Worm (Caenorhabditis elegans) whole organism, mixed stage, embryonic: ENCODE measurements around the gene C23H4.8.
A peak's percentile ranks its signal among the peaks of the same experiment; 100 is the strongest.

Experiments used
- M03D4.4 ChIP-seq: sonication (generic microtip); optimal IDR thresholded peaks from 2 replicates; lab custom pipeline; 2017; ENCODE audit warnings: mild to moderate bottlenecking, missing genetic modification characterization, missing compliant biosample characterization
- bed-3 ChIP-seq: fragments of 200-800 bp; sonication (Bioruptor generic); optimal IDR thresholded peaks from 3 replicates; lab custom pipeline; 2018; ENCODE audit warnings: mild to moderate bottlenecking, missing genetic modification characterization, moderate library complexity, missing compliant biosample characterization
- ceh-39 ChIP-seq: fragments of 150-350 bp; optimal IDR thresholded peaks from 2 replicates; lab custom pipeline; 2014; ENCODE audit warnings: missing biosample characterization, missing genetic modification characterization
- ceh-43 ChIP-seq: fragments of 200-800 bp; sonication (Bioruptor generic); optimal IDR thresholded peaks from 2 replicates; lab custom pipeline; 2018; ENCODE audit warnings: mild to moderate bottlenecking, missing genetic modification characterization, moderate library complexity, missing compliant biosample characterization
- ceh-83 ChIP-seq: fragments of 200-800 bp; sonication (Bioruptor generic); optimal IDR thresholded peaks from 2 replicates; lab custom pipeline; 2018; ENCODE audit warnings: mild to moderate bottlenecking, missing genetic modification characterization, missing compliant biosample characterization
- ces-1 ChIP-seq: fragments of 150-350 bp; optimal IDR thresholded peaks from 2 replicates; lab custom pipeline; 2014; ENCODE audit warnings: missing biosample characterization, missing genetic modification reagents, missing genetic modification characterization
- cnd-1 ChIP-seq: fragments of 200-800 bp; sonication (Bioruptor generic); optimal IDR thresholded peaks from 2 replicates; lab custom pipeline; 2018; ENCODE audit warnings: mild to moderate bottlenecking, missing genetic modification characterization, missing compliant biosample characterization
- drap-1 ChIP-seq: fragments of 200-800 bp; sonication (Bioruptor generic); optimal IDR thresholded peaks from 3 replicates; lab custom pipeline; 2018; ENCODE audit warnings: mild to moderate bottlenecking, missing genetic modification characterization, missing compliant biosample characterization
- elt-1 ChIP-seq: sonication (generic microtip); optimal IDR thresholded peaks from 2 replicates; lab custom pipeline; 2017; ENCODE audit warnings: missing genetic modification characterization, mild to moderate bottlenecking, missing compliant biosample characterization, antibody characterized with exemption, moderate library complexity, borderline replicate concordance; ENCODE audit not compliant: insufficient read depth
- elt-3 ChIP-seq: fragments of 150-350 bp; optimal IDR thresholded peaks from 2 replicates; lab custom pipeline; 2014; ENCODE audit warnings: missing biosample characterization, missing genetic modification characterization
- flh-1 ChIP-seq: fragments of 200-800 bp; sonication (Bioruptor generic); optimal IDR thresholded peaks from 2 replicates; lab custom pipeline; 2018; ENCODE audit warnings: mild to moderate bottlenecking, missing genetic modification characterization, moderate library complexity, missing compliant biosample characterization
- ham-2 ChIP-seq: fragments of 200-800 bp; sonication (Bioruptor generic); optimal IDR thresholded peaks from 2 replicates; lab custom pipeline; 2018; ENCODE audit warnings: mild to moderate bottlenecking, missing genetic modification characterization, missing compliant biosample characterization
- hlh-1 ChIP-seq: fragments of 150-350 bp; optimal IDR thresholded peaks from 2 replicates; lab custom pipeline; 2014; ENCODE audit warnings: missing biosample characterization, missing genetic modification reagents, missing genetic modification characterization
- lin-13 ChIP-seq: fragments of 150-350 bp; optimal IDR thresholded peaks from 2 replicates; lab custom pipeline; 2014; ENCODE audit warnings: missing biosample characterization, missing genetic modification characterization
- lin-32 ChIP-seq: fragments of 200-800 bp; sonication (Bioruptor generic); optimal IDR thresholded peaks from 2 replicates; lab custom pipeline; 2018; ENCODE audit warnings: mild to moderate bottlenecking, missing genetic modification characterization, missing compliant biosample characterization
- lsy-2 ChIP-seq: fragments of 150-350 bp; optimal IDR thresholded peaks from 2 replicates; lab custom pipeline; 2014; ENCODE audit warnings: missing biosample characterization, missing genetic modification characterization
- mab-5 ChIP-seq: fragments of 150-350 bp; optimal IDR thresholded peaks from 2 replicates; lab custom pipeline; 2014; ENCODE audit warnings: missing biosample characterization, missing genetic modification characterization
- mep-1 ChIP-seq: fragments of 150-350 bp; optimal IDR thresholded peaks from 2 replicates; lab custom pipeline; 2017; ENCODE audit warnings: missing biosample characterization, missing genetic modification reagents, missing genetic modification characterization, inconsistent platforms
- mls-2 ChIP-seq: sonication (generic microtip); optimal IDR thresholded peaks from 2 replicates; lab custom pipeline; 2016; ENCODE audit warnings: mild to moderate bottlenecking, missing genetic modification characterization, moderate library complexity, missing compliant biosample characterization
- nhr-12 ChIP-seq: fragments of 150-350 bp; optimal IDR thresholded peaks from 2 replicates; lab custom pipeline; 2014; ENCODE audit warnings: missing biosample characterization, missing genetic modification characterization
- nhr-2 ChIP-seq: fragments of 150-350 bp; optimal IDR thresholded peaks from 2 replicates; lab custom pipeline; 2014; ENCODE audit warnings: missing biosample characterization, missing genetic modification characterization
- nhr-237 ChIP-seq: fragments of 150-350 bp; optimal IDR thresholded peaks from 2 replicates; lab custom pipeline; 2014; ENCODE audit warnings: missing biosample characterization, missing genetic modification characterization
- nhr-28 ChIP-seq: fragments of 150-350 bp; optimal IDR thresholded peaks from 2 replicates; lab custom pipeline; 2014; ENCODE audit warnings: missing biosample characterization, missing genetic modification characterization
- nhr-76 ChIP-seq: sonication (generic microtip); optimal IDR thresholded peaks from 2 replicates; lab custom pipeline; 2017; ENCODE audit warnings: missing biosample characterization, missing genetic modification characterization
- pha-4 ChIP-seq: fragments of 150-350 bp; optimal IDR thresholded peaks from 2 replicates; lab custom pipeline; 2018; ENCODE audit warnings: missing biosample characterization, missing genetic modification reagents, missing genetic modification characterization
- sem-2 ChIP-seq: fragments of 200-800 bp; sonication (Bioruptor generic); optimal IDR thresholded peaks from 2 replicates; lab custom pipeline; 2018; ENCODE audit warnings: mild to moderate bottlenecking, missing genetic modification characterization, missing compliant biosample characterization
- snpc-4 ChIP-seq: fragments of 150-350 bp; optimal IDR thresholded peaks from 2 replicates; lab custom pipeline; 2014; ENCODE audit warnings: missing biosample characterization, missing genetic modification characterization
- sptf-1 ChIP-seq: sonication (generic microtip); optimal IDR thresholded peaks from 2 replicates; lab custom pipeline; 2017; ENCODE audit warnings: mild to moderate bottlenecking, missing genetic modification characterization, moderate library complexity, missing compliant biosample characterization
- tbx-8 ChIP-seq: fragments of 200-800 bp; sonication (Bioruptor generic); optimal IDR thresholded peaks from 2 replicates; lab custom pipeline; 2018; ENCODE audit warnings: mild to moderate bottlenecking, missing genetic modification characterization, moderate library complexity, missing compliant biosample characterization
- unc-120 ChIP-seq: sonication (generic microtip); optimal IDR thresholded peaks from 2 replicates; lab custom pipeline; 2017; ENCODE audit warnings: missing genetic modification characterization, missing compliant biosample characterization; ENCODE audit not compliant: poor library complexity, severe bottlenecking
- unc-39 ChIP-seq: fragments of 150-350 bp; optimal IDR thresholded peaks from 2 replicates; lab custom pipeline; 2014; ENCODE audit warnings: missing biosample characterization, missing genetic modification characterization
- unc-62 ChIP-seq: fragments of 150-350 bp; optimal IDR thresholded peaks from 2 replicates; lab custom pipeline; 2014; ENCODE audit warnings: missing biosample characterization, missing genetic modification reagents, missing genetic modification characterization
- zip-8 ChIP-seq: fragments of 150-350 bp; optimal IDR thresholded peaks from 2 replicates; lab custom pipeline; 2014; ENCODE audit warnings: missing biosample characterization, missing genetic modification characterization
- ztf-11 ChIP-seq: fragments of 150-350 bp; optimal IDR thresholded peaks from 2 replicates; lab custom pipeline; 2014; ENCODE audit warnings: missing biosample characterization, missing genetic modification characterization

Gene C23H4.8

DNA sequence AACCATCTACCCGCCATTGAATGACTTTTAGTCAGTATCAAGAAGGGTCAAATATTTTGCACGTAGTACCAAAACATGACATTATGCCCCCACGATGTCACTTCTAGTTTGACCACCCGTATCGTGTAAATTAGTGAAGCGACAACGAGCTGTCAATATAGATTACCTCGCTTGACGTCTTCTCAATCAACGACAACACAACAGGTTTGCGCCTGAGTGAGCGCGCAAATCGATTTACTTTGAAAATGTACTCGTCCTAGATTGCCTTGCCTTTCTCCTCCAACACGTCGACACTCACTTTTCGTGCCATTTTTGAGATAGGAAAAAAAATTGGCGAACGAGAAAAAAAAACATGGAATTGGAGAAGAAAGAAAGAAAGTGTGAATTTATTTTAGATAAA, 36.4 kb upstream of the C23H4.8 start:
- no peak for TF ChIP-seq tbx-8 (GFP tag; lab: Kevin White, UChicago)
- TF ChIP-seq ceh-39 (tag; lab: Kevin White, UChicago): no peak
- TF ChIP-seq nhr-12 (tag; lab: Kevin White, UChicago): no peak
- no peak for TF ChIP-seq nhr-28 (tag; lab: Kevin White, UChicago)
- no peak for TF ChIP-seq ceh-43 (GFP tag; lab: Kevin White, UChicago)
- TF ChIP-seq lin-32 (GFP tag; lab: Kevin White, UChicago): no peak
- no peak for TF ChIP-seq pha-4
- TF ChIP-seq ces-1 (GFP tag; lab: Kevin White, UChicago): peak; percentile 63
- TF ChIP-seq cnd-1 (tag; lab: Kevin White, UChicago): no peak
- TF ChIP-seq lsy-2: no peak
- TF ChIP-seq unc-62 (GFP tag; lab: Kevin White, UChicago): peak; percentile 92
- no peak for TF ChIP-seq bed-3 (GFP tag; lab: Kevin White, UChicago)
- no peak for TF ChIP-seq sem-2 (GFP tag; lab: Kevin White, UChicago)

ce11 chrX:12181606-12182005, 35.4 kb upstream of the C23H4.8 start:
- TF ChIP-seq pha-4 (peak; percentile 75), ces-1 (GFP tag; lab: Kevin White, UChicago) (peak; percentile 70), bed-3 (GFP tag; lab: Kevin White, UChicago) (no peak)
- TF ChIP-seq, all 35 proteins: peak for 2

DNA sequence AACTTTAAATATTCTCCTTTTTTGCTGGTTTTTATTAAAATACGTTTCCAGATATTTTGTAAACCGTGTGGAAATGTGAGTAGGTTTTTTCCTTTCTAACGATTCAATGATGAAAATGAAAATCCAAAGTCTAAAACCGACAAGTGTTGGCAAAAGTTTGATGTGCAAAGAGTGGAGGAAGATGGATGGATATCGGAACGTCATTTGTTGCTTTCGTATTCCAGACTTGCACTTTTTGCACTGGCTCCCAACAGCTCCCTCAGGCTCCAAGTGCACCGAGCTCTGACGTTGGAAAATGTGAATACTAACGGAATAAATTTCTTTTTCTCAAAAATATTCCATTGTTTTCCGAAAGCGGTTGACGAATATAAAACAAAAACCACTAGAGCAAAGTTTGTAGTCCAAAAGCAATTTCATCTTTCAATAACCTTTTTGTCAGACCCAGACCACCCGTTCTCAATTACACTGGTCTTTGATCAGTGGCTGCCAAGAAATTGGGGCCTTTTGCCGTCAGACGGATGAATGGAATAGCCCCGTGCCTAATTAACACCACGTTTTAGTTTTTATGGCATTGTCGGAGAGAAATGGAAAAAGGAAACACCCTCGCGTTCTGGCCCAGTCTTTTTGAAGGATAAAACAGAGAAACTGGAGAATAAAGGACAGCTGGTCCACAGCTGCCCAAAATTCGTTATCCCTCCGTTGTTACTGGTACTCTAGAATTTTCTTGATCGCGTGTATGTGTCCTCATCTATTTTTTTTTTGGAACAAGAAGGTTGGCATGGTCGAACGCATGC, 34.2 kb upstream of the C23H4.8 start:
- TF ChIP-seq nhr-2 (tag; lab: Kevin White, UChicago) (peak; percentile 38), ztf-11 (tag; lab: Kevin White, UChicago) (no peak), ceh-43 (GFP tag; lab: Kevin White, UChicago) (peak; percentile 35), ceh-83 (GFP tag; lab: Kevin White, UChicago) (peak; percentile 37), hlh-1 (tag; lab: Kevin White, UChicago) (peak; percentile 59), mls-2 (tag; lab: Kevin White, UChicago) (peak; percentile 62), ces-1 (GFP tag; lab: Kevin White, UChicago) (peak; percentile 63), lin-32 (GFP tag; lab: Kevin White, UChicago) (peak; percentile 99), cnd-1 (tag; lab: Kevin White, UChicago) (peak; percentile 58), lin-13 (tag; lab: Kevin White, UChicago) (no peak)

DNA sequence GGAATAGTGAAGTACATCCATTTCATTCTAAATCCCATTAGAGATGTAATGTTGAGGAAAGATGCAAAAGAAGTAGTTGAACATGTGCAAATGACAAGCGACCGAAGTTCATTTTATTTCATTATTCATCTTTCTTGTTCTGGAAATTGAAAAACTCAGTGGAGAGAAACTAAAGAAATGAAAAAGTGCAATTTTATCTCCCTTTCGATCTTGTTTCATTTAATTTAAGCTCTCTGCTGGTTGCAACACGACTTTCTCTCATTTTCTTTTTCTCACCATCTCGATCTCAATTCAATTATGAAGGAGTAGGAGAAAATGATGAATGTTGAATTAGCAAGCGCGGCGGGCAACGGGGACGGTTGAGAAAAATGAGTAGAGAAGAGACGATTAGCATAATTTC, 32.6 kb upstream of the C23H4.8 start:
- TF ChIP-seq snpc-4 (tag; lab: Kevin White, UChicago): no peak
- TF ChIP-seq mab-5 (tag; lab: Kevin White, UChicago): peak; percentile 1
- no peak for TF ChIP-seq mep-1 (tag; lab: Kevin White, UChicago)
- no peak for TF ChIP-seq M03D4.4 (tag; lab: Kevin White, UChicago)
- TF ChIP-seq nhr-237 (tag; lab: Kevin White, UChicago): peak; percentile 18
- no peak for TF ChIP-seq zip-8 (tag; lab: Kevin White, UChicago)
- no peak for TF ChIP-seq ceh-39 (tag; lab: Kevin White, UChicago)
- no peak for TF ChIP-seq ztf-11 (tag; lab: Kevin White, UChicago)
- TF ChIP-seq ceh-83 (GFP tag; lab: Kevin White, UChicago): no peak
- TF ChIP-seq ceh-43 (GFP tag; lab: Kevin White, UChicago): no peak
- TF ChIP-seq ham-2 (GFP tag; lab: Kevin White, UChicago): peak; percentile 6
- no peak for TF ChIP-seq flh-1 (GFP tag; lab: Kevin White, UChicago)
- TF ChIP-seq lin-13 (tag; lab: Kevin White, UChicago): no peak
- no peak for TF ChIP-seq unc-39 (tag; lab: Kevin White, UChicago)
- TF ChIP-seq pha-4: no peak
- TF ChIP-seq ces-1 (GFP tag; lab: Kevin White, UChicago): peak; percentile 99
- TF ChIP-seq nhr-2 (tag; lab: Kevin White, UChicago): no peak
- TF ChIP-seq hlh-1 (tag; lab: Kevin White, UChicago): no peak
- no peak for TF ChIP-seq drap-1 (GFP tag; lab: Kevin White, UChicago)
- TF ChIP-seq elt-3 (tag; lab: Kevin White, UChicago): no peak
- TF ChIP-seq cnd-1 (tag; lab: Kevin White, UChicago): no peak
- TF ChIP-seq nhr-76 (tag; lab: Kevin White, UChicago): no peak
- no peak for TF ChIP-seq sptf-1 (tag; lab: Kevin White, UChicago)
- TF ChIP-seq sem-2 (GFP tag; lab: Kevin White, UChicago): no peak
- TF ChIP-seq bed-3 (GFP tag; lab: Kevin White, UChicago): no peak
- no peak for TF ChIP-seq lsy-2
- TF ChIP-seq unc-62 (GFP tag; lab: Kevin White, UChicago): no peak
- no peak for TF ChIP-seq elt-1 (tag; lab: Kevin White, UChicago)
- TF ChIP-seq unc-120 (tag; lab: Kevin White, UChicago): no peak
- no peak for TF ChIP-seq tbx-8 (GFP tag; lab: Kevin White, UChicago)
